Worm (Caenorhabditis elegans) whole organism, L1 larva: ENCODE data around the gene C12D12.1.

Experiments used
- C04F5.9 ChIP-seq: sonication (generic microtip); optimal IDR thresholded peaks from 2 replicates; lab custom pipeline; 2016; ENCODE audit warnings: missing genetic modification characterization, missing compliant biosample characterization
- C16A3.4 ChIP-seq: fragments of 150-350 bp; optimal IDR thresholded peaks from 2 replicates; lab custom pipeline; 2014; ENCODE audit warnings: missing biosample characterization, missing genetic modification characterization
- C34B4.2 ChIP-seq: sonication (generic microtip); optimal IDR thresholded peaks from 2 replicates; lab custom pipeline; 2017; ENCODE audit warnings: mild to moderate bottlenecking, missing genetic modification characterization, missing compliant biosample characterization
- aly-2 ChIP-seq: fragments of 150-350 bp; optimal IDR thresholded peaks from 2 replicates; lab custom pipeline; 2014; ENCODE audit warnings: missing biosample characterization, missing genetic modification characterization
- blmp-1 ChIP-seq: fragments of 150-350 bp; optimal IDR thresholded peaks from 2 replicates; lab custom pipeline; 2014; ENCODE audit warnings: missing biosample characterization, missing genetic modification characterization
- ceh-63 ChIP-seq: fragments of 200-800 bp; sonication (Bioruptor generic); optimal IDR thresholded peaks from 2 replicates; lab custom pipeline; 2018; ENCODE audit warnings: mild to moderate bottlenecking, missing genetic modification characterization, missing compliant biosample characterization
- ceh-88 ChIP-seq: fragments of 200-800 bp; sonication (Bioruptor generic); IDR thresholded peaks from 2 replicates; pipeline ENCODE4 v1.3.6; 2022; ENCODE audit warnings: missing genetic modification characterization, missing compliant biosample characterization
- dpl-1 ChIP-seq, 3 experiments: fragments of 150-350 bp in 2 of 3; sonication (generic microtip) in 1 of 3; optimal IDR thresholded peaks; 2 replicates each; lab custom pipeline; 2014 to 2017; ENCODE audit warnings: missing biosample characterization in 3 of 3, missing genetic modification characterization in 3 of 3, missing genetic modification reagents in 3 of 3
- efl-1 ChIP-seq, 4 experiments: fragments of 150-350 bp; optimal IDR thresholded peaks in 3 of 4; peaks in 1 of 4; 1 replicate in 1 of 4; 2 replicates in 3 of 4; lab custom pipeline; 2014; ENCODE audit warnings: missing biosample characterization in 2 of 4, missing genetic modification characterization in 2 of 4, missing genetic modification reagents in 2 of 4
- egl-27 ChIP-seq, 2 experiments: fragments of 150-350 bp in 1 of 2; sonication (generic microtip); optimal IDR thresholded peaks; 3 replicates each; lab custom pipeline; 2017 to 2018; ENCODE audit warnings: missing biosample characterization in 2 of 2, missing genetic modification characterization in 2 of 2, missing genetic modification reagents in 2 of 2
- elt-2 ChIP-seq: sonication (generic microtip); optimal IDR thresholded peaks from 2 replicates; lab custom pipeline; 2016; ENCODE audit warnings: missing genetic modification characterization, mild to moderate bottlenecking, inconsistent platforms, missing compliant biosample characterization, missing genetic modification reagents
- elt-3 ChIP-seq, 6 experiments: fragments of 150-350 bp in 1 of 6; sonication (generic microtip); optimal IDR thresholded peaks; 2 replicates each; lab custom pipeline; 2017 to 2018; ENCODE audit warnings: missing biosample characterization in 6 of 6, missing genetic modification characterization in 6 of 6, inconsistent platforms in 1 of 6
- fkh-10 ChIP-seq: sonication (generic microtip); optimal IDR thresholded peaks from 2 replicates; lab custom pipeline; 2017; ENCODE audit warnings: missing biosample characterization, missing genetic modification reagents, missing genetic modification characterization
- fos-1 ChIP-seq: fragments of 150-350 bp; optimal IDR thresholded peaks from 2 replicates; lab custom pipeline; 2014; ENCODE audit warnings: missing biosample characterization, missing genetic modification characterization
- grh-1 ChIP-seq: fragments of 200-800 bp; sonication (Bioruptor generic); IDR thresholded peaks from 2 replicates; pipeline ENCODE4 v1.3.6; 2022; ENCODE audit warnings: missing genetic modification reagents, missing genetic modification characterization, missing compliant biosample characterization
- isw-1 ChIP-seq: fragments of 200-800 bp; sonication (Bioruptor generic); IDR thresholded peaks from 2 replicates; pipeline ENCODE4 v1.3.6; 2022; ENCODE audit warnings: missing genetic modification characterization, missing compliant biosample characterization
- jun-1 ChIP-seq: fragments of 150-350 bp; optimal IDR thresholded peaks from 2 replicates; lab custom pipeline; 2014; ENCODE audit warnings: missing biosample characterization, missing genetic modification reagents, missing genetic modification characterization
- lin-14 ChIP-seq: fragments of 200-800 bp; sonication (Bioruptor generic); optimal IDR thresholded peaks from 2 replicates; lab custom pipeline; 2018; ENCODE audit warnings: mild to moderate bottlenecking, missing genetic modification characterization, moderate library complexity, missing compliant biosample characterization
- lin-15B ChIP-seq: fragments of 150-350 bp; sonication (generic microtip); optimal IDR thresholded peaks from 3 replicates; lab custom pipeline; 2014; ENCODE audit warnings: missing biosample characterization, missing genetic modification characterization
- lin-35 ChIP-seq, 2 experiments: fragments of 150-350 bp; optimal IDR thresholded peaks; 2 replicates each; lab custom pipeline; 2014; ENCODE audit warnings: missing biosample characterization in 2 of 2, missing genetic modification characterization in 2 of 2, missing genetic modification reagents in 2 of 2
- lsy-2 ChIP-seq, 2 experiments: fragments of 150-350 bp; optimal IDR thresholded peaks; 2 replicates each; lab custom pipeline; 2014; ENCODE audit warnings: missing biosample characterization in 2 of 2, missing genetic modification characterization in 2 of 2
- mef-2 ChIP-seq: fragments of 150-350 bp; optimal IDR thresholded peaks from 2 replicates; lab custom pipeline; 2014; ENCODE audit warnings: missing biosample characterization, missing genetic modification characterization
- nhr-11 ChIP-seq: fragments of 150-350 bp; optimal IDR thresholded peaks from 2 replicates; lab custom pipeline; 2014; ENCODE audit warnings: missing biosample characterization, missing genetic modification characterization
- nhr-20 ChIP-seq: sonication (generic microtip); optimal IDR thresholded peaks from 2 replicates; lab custom pipeline; 2016; ENCODE audit warnings: mild to moderate bottlenecking, missing genetic modification characterization, missing compliant biosample characterization
- nhr-237 ChIP-seq: fragments of 150-350 bp; optimal IDR thresholded peaks from 2 replicates; lab custom pipeline; 2014; ENCODE audit warnings: missing biosample characterization, missing genetic modification characterization
- nhr-28 ChIP-seq: fragments of 150-350 bp; optimal IDR thresholded peaks from 2 replicates; lab custom pipeline; 2014; ENCODE audit warnings: missing biosample characterization, missing genetic modification characterization
- nhr-77 ChIP-seq: fragments of 150-350 bp; optimal IDR thresholded peaks from 2 replicates; lab custom pipeline; 2014; ENCODE audit warnings: missing biosample characterization, missing genetic modification characterization
- nhr-85 ChIP-seq: sonication (generic microtip); peaks from one replicate; lab custom pipeline; 2016; ENCODE audit warnings: missing genetic modification characterization, inconsistent platforms, missing compliant biosample characterization
- nhr-90 ChIP-seq: sonication (generic microtip); optimal IDR thresholded peaks from 2 replicates; lab custom pipeline; 2016; ENCODE audit warnings: mild to moderate bottlenecking, missing genetic modification characterization, missing compliant biosample characterization; ENCODE audit not compliant: poor library complexity
- pag-3 ChIP-seq: sonication (generic microtip); optimal IDR thresholded peaks from 2 replicates; lab custom pipeline; 2017; ENCODE audit warnings: missing genetic modification characterization, mild to moderate bottlenecking, missing compliant biosample characterization, antibody characterized with exemption, borderline replicate concordance; ENCODE audit not compliant: insufficient read depth
- rnt-1 ChIP-seq: sonication (generic microtip); optimal IDR thresholded peaks from 2 replicates; lab custom pipeline; 2016; ENCODE audit warnings: mild to moderate bottlenecking, missing genetic modification characterization, moderate library complexity, missing compliant biosample characterization
- skn-1 ChIP-seq: fragments of 150-350 bp; optimal IDR thresholded peaks from 2 replicates; lab custom pipeline; 2014; ENCODE audit warnings: missing biosample characterization, missing genetic modification characterization
- snpc-4 ChIP-seq: fragments of 150-350 bp; optimal IDR thresholded peaks from 2 replicates; lab custom pipeline; 2014; ENCODE audit warnings: missing biosample characterization, missing genetic modification characterization
- sup-37 ChIP-seq: fragments of 200-800 bp; sonication (Bioruptor generic); optimal IDR thresholded peaks from 2 replicates; lab custom pipeline; 2018; ENCODE audit warnings: mild to moderate bottlenecking, missing genetic modification characterization, missing compliant biosample characterization
- swsn-7 ChIP-seq: sonication (generic microtip); optimal IDR thresholded peaks from 2 replicates; lab custom pipeline; 2016; ENCODE audit warnings: missing genetic modification characterization, missing compliant biosample characterization
- tbx-2 ChIP-seq: sonication (generic microtip); optimal IDR thresholded peaks from 2 replicates; lab custom pipeline; 2016; ENCODE audit warnings: missing genetic modification characterization, missing compliant biosample characterization
- unc-130 ChIP-seq: fragments of 150-350 bp; optimal IDR thresholded peaks from 2 replicates; lab custom pipeline; 2017; ENCODE audit warnings: missing biosample characterization, missing genetic modification characterization, inconsistent platforms
- unc-30 ChIP-seq: sonication (generic microtip); optimal IDR thresholded peaks from 2 replicates; lab custom pipeline; 2017; ENCODE audit warnings: missing biosample characterization, missing genetic modification characterization
- unc-98 ChIP-seq: fragments of 200-800 bp; sonication (Bioruptor generic); IDR thresholded peaks from 2 replicates; pipeline ENCODE4 v1.3.6; 2022; ENCODE audit warnings: missing genetic modification characterization, missing compliant biosample characterization
- vab-15 ChIP-seq: sonication (generic microtip); optimal IDR thresholded peaks from 2 replicates; lab custom pipeline; 2017; ENCODE audit warnings: missing genotype, mild to moderate bottlenecking, missing genetic modification characterization, missing compliant biosample characterization
- xbp-1 ChIP-seq: sonication (generic microtip); optimal IDR thresholded peaks from 2 replicates; lab custom pipeline; 2016; ENCODE audit warnings: missing genetic modification characterization, missing compliant biosample characterization
- zag-1 ChIP-seq: fragments of 150-350 bp; optimal IDR thresholded peaks from 2 replicates; lab custom pipeline; 2014; ENCODE audit warnings: missing biosample characterization, missing genetic modification characterization

Gene C12D12.1

DNA sequence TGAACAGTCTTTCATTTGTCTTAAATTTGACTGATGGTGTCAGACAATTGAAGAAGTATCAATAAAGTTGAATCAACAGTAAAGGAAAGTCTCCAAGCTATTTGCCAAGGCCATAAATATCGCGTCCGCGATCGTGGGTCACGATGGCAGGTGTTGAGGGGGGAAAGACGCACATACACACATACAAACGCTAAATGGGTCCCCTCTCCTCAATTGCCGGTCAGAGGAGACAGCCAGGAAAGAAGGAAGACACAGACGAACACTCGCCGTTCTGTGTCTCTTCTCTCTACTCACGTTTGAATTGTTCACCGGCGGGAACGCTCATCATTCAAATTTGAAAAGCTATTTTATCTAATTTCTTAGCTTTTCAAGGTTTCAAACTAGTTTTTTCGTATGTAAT is 41.8 kb downstream of the C12D12.1 start (continued):
- TF ChIP-seq tbx-2 (tag; lab: Kevin White, UChicago) (peak; percentile 12), C04F5.9 (tag; lab: Kevin White, UChicago) (no peak), swsn-7 (tag; lab: Kevin White, UChicago) (peak; percentile 1), unc-30 (tag; lab: Kevin White, UChicago) (no peak), dpl-1 (GFP tag; optimal IDR thresholded peaks at IDR 0.05; lab: Kevin White, UChicago) (peak; percentile 17 to 48 (median 31)), lin-14 (peak; percentile 79), nhr-11 (tag; lab: Kevin White, UChicago) (no peak), lin-35 (GFP tag; optimal IDR thresholded peaks at IDR 0.05; lab: Kevin White, UChicago) (peak; percentile 40 to 53), egl-27 (tag; optimal IDR thresholded peaks at IDR 0.05; lab: Kevin White, UChicago) (no peak), C16A3.4 (tag; lab: Kevin White, UChicago) (peak; percentile 29), grh-1 (GFP tag; lab: Robert Waterston, UW) (no peak), rnt-1 (tag; lab: Kevin White, UChicago) (peak; percentile 38)

DNA sequence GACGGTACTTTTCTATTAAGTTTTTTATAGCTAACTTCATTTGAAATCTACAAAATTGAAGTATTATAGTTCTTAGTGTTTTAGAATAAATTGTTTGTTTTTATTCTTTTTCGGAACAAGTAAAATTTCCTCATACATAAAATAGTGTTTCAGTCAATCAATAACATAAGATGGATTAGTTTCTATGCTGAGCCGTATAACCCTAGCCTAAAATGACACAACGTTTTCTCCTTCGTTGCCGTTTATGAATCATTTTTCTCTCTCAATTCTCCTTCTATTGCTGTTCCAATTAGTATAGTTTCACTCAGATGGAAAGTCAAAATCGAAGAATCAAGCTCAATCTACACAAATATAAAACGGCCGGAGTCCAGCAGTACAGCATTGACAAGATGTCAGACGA is 43.2 kb downstream of the C12D12.1 start, which contains the start of gene rgs-7:
rgs-7 (plus strand) TSS at position 301 of the 400 bp plus-strand sequence.
- TF ChIP-seq pag-3 (tag; lab: Kevin White, UChicago) = no peak
- TF ChIP-seq snpc-4 = no peak
- TF ChIP-seq elt-3 (tag; optimal IDR thresholded peaks at IDR 0.05; lab: Kevin White, UChicago) = no peak
- no peak for TF ChIP-seq xbp-1 (tag; lab: Kevin White, UChicago)
- TF ChIP-seq unc-130 (tag; lab: Kevin White, UChicago) = no peak
- TF ChIP-seq fos-1 (tag; lab: Kevin White, UChicago) = no peak
- no peak for TF ChIP-seq nhr-237 (tag; lab: Kevin White, UChicago)
- TF ChIP-seq fkh-10 (GFP tag; lab: Kevin White, UChicago) = no peak
- TF ChIP-seq isw-1 = no peak
- TF ChIP-seq ceh-63 (GFP tag; lab: Kevin White, UChicago) = no peak
- no peak for TF ChIP-seq lin-15B (tag; lab: Kevin White, UChicago)
- TF ChIP-seq aly-2 (tag; lab: Kevin White, UChicago) = no peak
- TF ChIP-seq vab-15 = no peak
- no peak for TF ChIP-seq grh-1 (GFP tag; lab: Robert Waterston, UW)
- TF ChIP-seq skn-1 = no peak
- TF ChIP-seq nhr-90 (tag; lab: Kevin White, UChicago) = no peak
- TF ChIP-seq nhr-77 (tag; lab: Kevin White, UChicago) = no peak
- TF ChIP-seq elt-2 (tag; lab: Kevin White, UChicago) = no peak
- TF ChIP-seq sup-37 (GFP tag; lab: Kevin White, UChicago) = no peak

DNA sequence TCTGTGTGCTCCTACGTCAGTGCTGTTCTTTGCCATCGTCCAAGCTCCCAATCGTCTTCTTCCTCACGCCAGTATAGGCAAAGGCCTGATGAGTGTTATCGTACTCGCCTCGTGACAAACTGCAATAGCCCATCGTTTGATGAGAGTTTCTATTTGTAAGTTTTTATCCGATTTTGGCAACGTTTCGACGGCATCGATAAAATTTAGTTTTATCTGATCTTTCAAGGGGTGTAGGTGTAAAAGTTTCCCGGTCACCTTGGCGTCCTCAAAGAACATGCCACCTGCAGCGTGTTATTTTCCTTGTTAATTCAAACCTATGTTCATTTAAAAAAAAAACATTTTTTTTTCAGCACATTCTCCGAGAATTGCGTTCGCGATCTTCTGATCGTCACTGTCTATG is 48.0 kb downstream of the C12D12.1 start:
- TF ChIP-seq nhr-20 (tag; lab: Kevin White, UChicago) (peak; percentile 31), swsn-7 (tag; lab: Kevin White, UChicago) (no peak), ceh-88 (GFP tag; lab: Robert Waterston, UW) (no peak), jun-1 (tag; lab: Kevin White, UChicago) (no peak), C34B4.2 (tag; lab: Kevin White, UChicago) (no peak), lin-15B (tag; lab: Kevin White, UChicago) (no peak), snpc-4 (no peak), mef-2 (tag; lab: Kevin White, UChicago) (no peak), lsy-2 (tag; optimal IDR thresholded peaks at IDR 0.05; lab: Kevin White, UChicago) (no peak), lin-35 (GFP tag; optimal IDR thresholded peaks at IDR 0.05; lab: Kevin White, UChicago) (no peak), rnt-1 (tag; lab: Kevin White, UChicago) (no peak), zag-1 (tag; lab: Kevin White, UChicago) (no peak), fos-1 (tag; lab: Kevin White, UChicago) (no peak), nhr-28 (tag; lab: Kevin White, UChicago) (no peak), ceh-63 (GFP tag; lab: Kevin White, UChicago) (no peak), nhr-85 (tag; lab: Kevin White, UChicago) (peak; percentile 63), unc-98 (GFP tag; lab: Robert Waterston, UW) (no peak), lin-14 (peak; percentile 15), blmp-1 (tag; lab: Kevin White, UChicago) (no peak), efl-1 (optimal IDR thresholded peaks at IDR 0.05; lab: Kevin White, UChicago) (no peak), efl-1 (GFP tag; optimal IDR thresholded peaks at IDR 0.05 in 1 of 2; lab: Kevin White, UChicago) (no peak)
